Worm (Caenorhabditis elegans) whole organism, young adult: ENCODE measurements around the gene T01H3.2.

ENCODE experiments used
- B0019.2 ChIP-seq: fragments of 200-800 bp; sonication (Bioruptor generic); conservative IDR thresholded peaks from 2 replicates; pipeline ENCODE4 v1.3.6; 2022; ENCODE audit warnings: missing genetic modification reagents, missing genetic modification characterization, missing compliant biosample characterization
- F10E7.11 ChIP-seq: sonication (generic microtip); optimal IDR thresholded peaks from 2 replicates; lab custom pipeline; 2017; ENCODE audit warnings: mild to moderate bottlenecking, missing genetic modification characterization, moderate library complexity, missing compliant biosample characterization
- F22D6.2 ChIP-seq: sonication (generic microtip); optimal IDR thresholded peaks from 2 replicates; lab custom pipeline; 2016; ENCODE audit warnings: mild to moderate bottlenecking, missing genetic modification characterization, missing compliant biosample characterization
- F52B5.7 ChIP-seq: sonication (generic microtip); optimal IDR thresholded peaks from 2 replicates; lab custom pipeline; 2016; ENCODE audit warnings: mild to moderate bottlenecking, missing genetic modification characterization, missing compliant biosample characterization
- K12H6.12 ChIP-seq: fragments of 200-800 bp; sonication (Bioruptor generic); optimal IDR thresholded peaks from 2 replicates; lab custom pipeline; 2018; ENCODE audit warnings: mild to moderate bottlenecking, missing genetic modification characterization, missing compliant biosample characterization
- Y53G8AR.9 ChIP-seq: fragments of 200-800 bp; sonication (Bioruptor generic); conservative IDR thresholded peaks from 2 replicates; pipeline ENCODE4 v1.3.6; 2022; ENCODE audit warnings: missing genetic modification reagents, missing genetic modification characterization, missing compliant biosample characterization
- Y56A3A.18 ChIP-seq: fragments of 200-800 bp; sonication (Bioruptor generic); IDR thresholded peaks from 2 replicates; pipeline ENCODE4 v1.3.6; 2022; ENCODE audit warnings: missing genetic modification reagents, missing genetic modification characterization, missing compliant biosample characterization
- ama-1 ChIP-seq, 3 experiments: fragments of 150-350 bp in 1 of 3; sonication (generic microtip) in 2 of 3; optimal IDR thresholded peaks; 2 replicates each; lab custom pipeline; 2014 to 2018; ENCODE audit warnings: missing biosample characterization in 2 of 3, missing genetic modification characterization in 2 of 3, missing genetic modification reagents in 2 of 3
- aptf-2 ChIP-seq: fragments of 200-800 bp; sonication (Bioruptor generic); conservative IDR thresholded peaks from 2 replicates; pipeline ENCODE4 v1.3.6; 2022; ENCODE audit warnings: missing genetic modification reagents, missing genetic modification characterization, missing compliant biosample characterization
- chd-7 ChIP-seq: sonication (generic microtip); optimal IDR thresholded peaks from 2 replicates; lab custom pipeline; 2016; ENCODE audit warnings: mild to moderate bottlenecking, missing genetic modification characterization, moderate library complexity, missing compliant biosample characterization
- efl-1 ChIP-seq: fragments of 150-350 bp; optimal IDR thresholded peaks from 2 replicates; lab custom pipeline; 2014; ENCODE audit warnings: missing biosample characterization, missing genetic modification reagents, missing genetic modification characterization
- egl-44 ChIP-seq: fragments of 200-800 bp; sonication (Bioruptor generic); IDR thresholded peaks from 2 replicates; pipeline ENCODE4 v1.3.6; 2022; ENCODE audit warnings: missing genetic modification reagents, missing genetic modification characterization, missing compliant biosample characterization
- ekl-4 ChIP-seq: fragments of 200-800 bp; sonication (Bioruptor generic); IDR thresholded peaks from 2 replicates; pipeline ENCODE4 v1.3.6; 2022; ENCODE audit warnings: missing genetic modification reagents, missing genetic modification characterization, missing compliant biosample characterization
- gei-17 ChIP-seq: fragments of 200-800 bp; sonication (Bioruptor generic); optimal IDR thresholded peaks from 2 replicates; lab custom pipeline; 2018; ENCODE audit warnings: mild to moderate bottlenecking, missing genetic modification characterization, missing compliant biosample characterization
- hlh-12 ChIP-seq: sonication (generic microtip); optimal IDR thresholded peaks from 2 replicates; lab custom pipeline; 2016; ENCODE audit warnings: missing genetic modification characterization, missing compliant biosample characterization
- hlh-26 ChIP-seq: fragments of 200-800 bp; sonication (Bioruptor generic); conservative IDR thresholded peaks from 2 replicates; pipeline ENCODE4 v1.3.6; 2022; ENCODE audit warnings: missing genetic modification reagents, missing genetic modification characterization, missing compliant biosample characterization
- hmg-20 ChIP-seq: fragments of 200-800 bp; sonication (Bioruptor generic); IDR thresholded peaks from 2 replicates; pipeline ENCODE4 v1.3.6; 2022; ENCODE audit warnings: missing genetic modification reagents, missing genetic modification characterization, missing compliant biosample characterization
- hrde-1 ChIP-seq: sonication (generic microtip); optimal IDR thresholded peaks from 2 replicates; lab custom pipeline; 2016; ENCODE audit warnings: missing genetic modification characterization, mild to moderate bottlenecking, missing compliant biosample characterization, moderate library complexity, missing genotype, missing genetic modification reagents, borderline replicate concordance
- lin-26 ChIP-seq: fragments of 200-800 bp; sonication (Bioruptor generic); IDR thresholded peaks from 2 replicates; pipeline ENCODE4 v1.3.6; 2022; ENCODE audit warnings: missing genetic modification reagents, missing genetic modification characterization, missing compliant biosample characterization
- lin-35 ChIP-seq, 3 experiments: fragments of 150-350 bp in 2 of 3; sonication (generic microtip) in 1 of 3; optimal IDR thresholded peaks; 2 replicates each; lab custom pipeline; 2014 to 2018; ENCODE audit warnings: missing biosample characterization in 3 of 3, missing genetic modification characterization in 3 of 3, missing genetic modification reagents in 3 of 3
- lin-40 ChIP-seq: sonication (generic microtip); optimal IDR thresholded peaks from 2 replicates; lab custom pipeline; 2016; ENCODE audit warnings: missing genetic modification characterization, mild to moderate bottlenecking, missing compliant biosample characterization, missing genotype, missing genetic modification reagents
- lir-1 ChIP-seq: fragments of 200-800 bp; sonication (Bioruptor generic); conservative IDR thresholded peaks from 2 replicates; pipeline ENCODE4 v1.3.6; 2022; ENCODE audit warnings: missing genetic modification reagents, missing genetic modification characterization, missing compliant biosample characterization
- madf-10 ChIP-seq: sonication (generic microtip); optimal IDR thresholded peaks from 2 replicates; lab custom pipeline; 2016; ENCODE audit warnings: mild to moderate bottlenecking, missing genetic modification characterization, missing compliant biosample characterization
- madf-3 ChIP-seq: fragments of 200-800 bp; sonication (Bioruptor generic); IDR thresholded peaks from 2 replicates; pipeline ENCODE4 v1.3.6; 2022; ENCODE audit warnings: missing genetic modification reagents, missing genetic modification characterization, missing compliant biosample characterization
- madf-6 ChIP-seq: fragments of 200-800 bp; sonication (Bioruptor generic); IDR thresholded peaks from 2 replicates; pipeline ENCODE4 v1.3.6; 2022; ENCODE audit warnings: missing genetic modification reagents, missing genetic modification characterization, missing compliant biosample characterization
- madf-8 ChIP-seq: fragments of 200-800 bp; sonication (Bioruptor generic); conservative IDR thresholded peaks from 2 replicates; pipeline ENCODE4 v1.3.6; 2022; ENCODE audit warnings: missing genetic modification reagents, missing genetic modification characterization, missing compliant biosample characterization
- mcd-1 ChIP-seq: fragments of 200-800 bp; sonication (Bioruptor generic); IDR thresholded peaks from 2 replicates; pipeline ENCODE4 v1.3.6; 2022; ENCODE audit warnings: missing genetic modification reagents, missing genetic modification characterization, missing compliant biosample characterization
- mel-28 ChIP-seq: sonication (generic microtip); optimal IDR thresholded peaks from 2 replicates; lab custom pipeline; 2016; ENCODE audit warnings: borderline replicate concordance, mild to moderate bottlenecking, missing genetic modification characterization, missing compliant biosample characterization
- nhr-179 ChIP-seq: sonication (generic microtip); optimal IDR thresholded peaks from 2 replicates; lab custom pipeline; 2016; ENCODE audit warnings: mild to moderate bottlenecking, missing genetic modification characterization, missing compliant biosample characterization
- pha-4 ChIP-seq: fragments of 150-350 bp; sonication (generic microtip); optimal IDR thresholded peaks from 2 replicates; lab custom pipeline; 2014; ENCODE audit warnings: missing biosample characterization, missing genetic modification reagents, missing genetic modification characterization
- rcor-1 ChIP-seq: fragments of 200-800 bp; sonication (Bioruptor generic); IDR thresholded peaks from 2 replicates; pipeline ENCODE4 v1.3.6; 2022; ENCODE audit warnings: missing genetic modification reagents, missing genetic modification characterization, missing compliant biosample characterization
- sdz-38 ChIP-seq: sonication (generic microtip); optimal IDR thresholded peaks from 2 replicates; lab custom pipeline; 2016; ENCODE audit warnings: missing genotype, missing genetic modification characterization, missing compliant biosample characterization
- snpc-3.4 ChIP-seq: sonication (generic microtip); optimal IDR thresholded peaks from 2 replicates; lab custom pipeline; 2017; ENCODE audit warnings: missing genetic modification characterization, mild to moderate bottlenecking, missing compliant biosample characterization, antibody characterized with exemption, moderate library complexity, missing genotype, missing genetic modification reagents
- snpc-4 ChIP-seq, 5 experiments: fragments of 150-350 bp in 1 of 5; sonication (generic microtip) in 4 of 5; optimal IDR thresholded peaks; 2 replicates each; lab custom pipeline; 2014 to 2018; ENCODE audit warnings: missing genetic modification characterization in 5 of 5, missing biosample characterization in 3 of 5, antibody characterized with exemption in 2 of 5, mild to moderate bottlenecking in 2 of 5, missing compliant biosample characterization in 2 of 5, missing genotype in 2 of 5, moderate library complexity in 2 of 5, missing genetic modification reagents in 1 of 5
- unc-62 ChIP-seq: fragments of 150-350 bp; optimal IDR thresholded peaks from 2 replicates; lab custom pipeline; 2014; ENCODE audit warnings: missing biosample characterization, missing genetic modification reagents, missing genetic modification characterization
- ztf-18 ChIP-seq: sonication (generic microtip); optimal IDR thresholded peaks from 2 replicates; lab custom pipeline; 2016; ENCODE audit warnings: missing genotype, mild to moderate bottlenecking, missing genetic modification characterization, missing compliant biosample characterization
- ztf-22 ChIP-seq: fragments of 200-800 bp; sonication (Bioruptor generic); optimal IDR thresholded peaks from 2 replicates; lab custom pipeline; 2018; ENCODE audit warnings: mild to moderate bottlenecking, missing genetic modification characterization, moderate library complexity, missing compliant biosample characterization
- ztf-3 ChIP-seq: fragments of 200-800 bp; sonication (Bioruptor generic); optimal IDR thresholded peaks from 2 replicates; lab custom pipeline; 2018; ENCODE audit warnings: mild to moderate bottlenecking, missing genetic modification characterization, missing compliant biosample characterization

Gene T01H3.2

ce11 chrII:7835314-7835713, 42.5 kb downstream of the T01H3.2 start, which contains the start of gene cex-2:
Gene cex-2, minus strand, starts transcription at chrII:7835414.
- no peak for TF ChIP-seq aptf-2 (GFP tag; lab: Robert Waterston, UW)
- no peak for TF ChIP-seq Y56A3A.18 (GFP tag; lab: Robert Waterston, UW)
- no peak for TF ChIP-seq F52B5.7 (tag; lab: Kevin White, UChicago)
- no peak for TF ChIP-seq hlh-12 (tag; lab: Kevin White, UChicago)
- no peak for TF ChIP-seq madf-3 (GFP tag; lab: Robert Waterston, UW)
- TF ChIP-seq hlh-26 (GFP tag; lab: Robert Waterston, UW) = no peak
- TF ChIP-seq gei-17 = no peak
- no peak for TF ChIP-seq efl-1 (GFP tag; lab: Kevin White, UChicago)
- no peak for TF ChIP-seq madf-8 (GFP tag; lab: Robert Waterston, UW)

- no peak for TF ChIP-seq K12H6.12 (tag; lab: Kevin White, UChicago)
- no peak for TF ChIP-seq F10E7.11 (tag; lab: Kevin White, UChicago)
- no peak for TF ChIP-seq sdz-38 (tag; lab: Kevin White, UChicago)
- TF ChIP-seq ekl-4 = no peak
- TF ChIP-seq aptf-2 (GFP tag; lab: Robert Waterston, UW) = no peak
- no peak for TF ChIP-seq F22D6.2 (tag; lab: Kevin White, UChicago)
- TF ChIP-seq nhr-179 (tag; lab: Kevin White, UChicago) = no peak
- TF ChIP-seq snpc-3.4 = no peak
- TF ChIP-seq pha-4 (tag; lab: Kevin White, UChicago) = no peak
- TF ChIP-seq lir-1 (GFP tag; lab: Robert Waterston, UW) = no peak
- no peak for TF ChIP-seq F52B5.7 (tag; lab: Kevin White, UChicago)
- TF ChIP-seq chd-7 (tag; lab: Kevin White, UChicago) = no peak
- no peak for TF ChIP-seq B0019.2 (GFP tag; lab: Robert Waterston, UW)
Observed at ce11 chrII:7832054-7832453, 45.7 kb downstream of the T01H3.2 start, which contains the start of gene T09A5.14. Gene T09A5.14, plus strand, starts transcription at chrII:7832354.

ce11 chrII:7829616-7830015, 48.2 kb downstream of the T01H3.2 start:
- no peak for TF ChIP-seq egl-44 (GFP tag; lab: Robert Waterston, UW)
- TF ChIP-seq rcor-1 = no peak
- TF ChIP-seq unc-62 (GFP tag; lab: Kevin White, UChicago) = no peak
- no peak for TF ChIP-seq madf-10
- no peak for TF ChIP-seq madf-6 (GFP tag; lab: Robert Waterston, UW)
- TF ChIP-seq hrde-1 (tag; lab: Kevin White, UChicago) = no peak
- TF ChIP-seq efl-1 (GFP tag; lab: Kevin White, UChicago) = no peak
- TF ChIP-seq ztf-22 (GFP tag; lab: Kevin White, UChicago) = no peak
- TF ChIP-seq hmg-20 = no peak
- TF ChIP-seq lin-35 (GFP tag; optimal IDR thresholded peaks at IDR 0.05; lab: Kevin White, UChicago) = no peak
- TF ChIP-seq Y53G8AR.9 (GFP tag; lab: Robert Waterston, UW) = no peak
- TF ChIP-seq ztf-18 (tag; lab: Kevin White, UChicago) = no peak
- no peak for TF ChIP-seq ztf-3 (GFP tag; lab: Kevin White, UChicago)
- TF ChIP-seq snpc-4 (GFP tag; optimal IDR thresholded peaks at IDR 0.05; lab: Kevin White, UChicago) = no peak
- TF ChIP-seq snpc-4 (tag; optimal IDR thresholded peaks at IDR 0.05; lab: Kevin White, UChicago) = no peak
- no peak for TF ChIP-seq lin-26 (GFP tag; lab: Robert Waterston, UW)
- TF ChIP-seq mel-28 (tag; lab: Kevin White, UChicago) = no peak
- no peak for TF ChIP-seq mcd-1
- no peak for TF ChIP-seq lin-40 (tag; lab: Kevin White, UChicago)
- TF ChIP-seq ama-1 (optimal IDR thresholded peaks at IDR 0.05; lab: Kevin White, UChicago) = no peak
- no peak for TF ChIP-seq ama-1 (GFP tag; optimal IDR thresholded peaks at IDR 0.05; lab: Kevin White, UChicago)
